Fruit fly (Drosophila melanogaster) whole organism, embryonic: Measurements from ENCODE around the gene Tep4.

Source experiments
- ATbp ChIP-seq: fragments of 200-800 bp; sonication (Bioruptor generic); optimal IDR thresholded peaks from 2 replicates; lab custom pipeline; 2017; ENCODE audit warnings: missing biosample characterization, mild to moderate bottlenecking, missing genetic modification characterization, missing genetic modification reagents
- Abd-B ChIP-seq: fragments of 200-800 bp; sonication (Bioruptor generic); optimal IDR thresholded peaks from 2 replicates; lab custom pipeline; 2018; ENCODE audit warnings: missing biosample characterization, mild to moderate bottlenecking, missing genetic modification characterization, moderate library complexity
- Awh ChIP-seq: fragments of 200-800 bp; sonication (Bioruptor generic); IDR thresholded peaks from 2 replicates; pipeline ENCODE4, ENCODE4 v1.3.6; 2022; ENCODE audit warnings: missing biosample characterization, missing genetic modification characterization
- B-H1 ChIP-seq: fragments of 200-800 bp; sonication (Bioruptor generic); IDR thresholded peaks from 3 replicates; pipeline ENCODE4 v1.3.6; 2022; ENCODE audit warnings: missing biosample characterization, missing genetic modification characterization
- BEAF-32 ChIP-seq: fragments of 200-800 bp; sonication (Bioruptor generic); optimal IDR thresholded peaks from 3 replicates; lab custom pipeline; 2017; ENCODE audit warnings: missing biosample characterization, missing genetic modification characterization, mild to moderate bottlenecking, moderate library complexity, missing genetic modification reagents
- CG10543 ChIP-seq: fragments of 200-800 bp; sonication (Bioruptor generic); optimal IDR thresholded peaks from 3 replicates; lab custom pipeline; 2017; ENCODE audit warnings: missing biosample characterization, mild to moderate bottlenecking, missing genetic modification characterization, moderate library complexity
- CG10565 ChIP-seq: fragments of 200-800 bp; sonication (Bioruptor generic); optimal IDR thresholded peaks from 3 replicates; lab custom pipeline; 2016; ENCODE audit warnings: missing biosample characterization, mild to moderate bottlenecking, missing genetic modification characterization
- CG11696 ChIP-seq: fragments of 200-800 bp; sonication (Bioruptor generic); IDR thresholded peaks from 2 replicates; pipeline ENCODE4 v1.3.6; 2022; ENCODE audit warnings: missing biosample characterization, missing genetic modification characterization
- CG13287 ChIP-seq: fragments of 200-800 bp; sonication (Bioruptor generic); IDR thresholded peaks from 2 replicates; pipeline ENCODE4 v1.3.6; 2022; ENCODE audit warnings: missing biosample characterization, missing genetic modification characterization; ENCODE audit not compliant: partially characterized antibody
- CG13894 ChIP-seq: fragments of 200-800 bp; sonication (Bioruptor generic); optimal IDR thresholded peaks from 3 replicates; lab custom pipeline; 2018; ENCODE audit warnings: missing biosample characterization, mild to moderate bottlenecking, missing genetic modification characterization, moderate library complexity
- CG15696 ChIP-seq: fragments of 200-800 bp; sonication (Bioruptor generic); optimal IDR thresholded peaks from 2 replicates; lab custom pipeline; 2019; ENCODE audit warnings: missing biosample characterization, mild to moderate bottlenecking, missing genetic modification characterization, moderate library complexity
- CG17359 ChIP-seq: fragments of 200-800 bp; sonication (Bioruptor generic); optimal IDR thresholded peaks from 3 replicates; lab custom pipeline; 2018; ENCODE audit warnings: missing biosample characterization, mild to moderate bottlenecking, missing genetic modification characterization, moderate library complexity
- CG2202 ChIP-seq: fragments of 200-800 bp; sonication (Bioruptor generic); optimal IDR thresholded peaks from 2 replicates; lab custom pipeline; 2018; ENCODE audit warnings: missing biosample characterization, mild to moderate bottlenecking, missing genetic modification characterization
- CG2889 ChIP-seq: fragments of 200-800 bp; sonication (Bioruptor generic); IDR thresholded peaks from 3 replicates; pipeline ENCODE4 v1.3.6; 2022; ENCODE audit warnings: missing biosample characterization, missing genetic modification characterization
- CG3995 ChIP-seq: fragments of 200-800 bp; sonication (Bioruptor generic); optimal IDR thresholded peaks from 3 replicates; lab custom pipeline; 2016; ENCODE audit warnings: missing biosample characterization, missing genetic modification characterization
- CG43689 ChIP-seq: fragments of 200-800 bp; sonication (Bioruptor generic); IDR thresholded peaks from 2 replicates; pipeline ENCODE4 v1.3.6; 2022; ENCODE audit warnings: missing biosample characterization, missing genetic modification characterization
- CG4424 ChIP-seq: fragments of 200-800 bp; sonication (Bioruptor generic); optimal IDR thresholded peaks from 3 replicates; lab custom pipeline; 2016; ENCODE audit warnings: missing biosample characterization, missing genetic modification characterization
- CG6683 ChIP-seq: fragments of 200-800 bp; sonication (Bioruptor generic); optimal IDR thresholded peaks from 2 replicates; lab custom pipeline; 2017; ENCODE audit warnings: missing biosample characterization, mild to moderate bottlenecking, missing genetic modification characterization, missing genetic modification reagents
- CG9437 ChIP-seq: fragments of 200-800 bp; sonication (Bioruptor generic); optimal IDR thresholded peaks from 2 replicates; lab custom pipeline; 2018; ENCODE audit warnings: missing biosample characterization, mild to moderate bottlenecking, missing genetic modification characterization
- CoRest ChIP-seq: fragments of 200-800 bp; sonication (Bioruptor generic); optimal IDR thresholded peaks from 3 replicates; lab custom pipeline; 2018; ENCODE audit warnings: missing biosample characterization, mild to moderate bottlenecking, missing genetic modification characterization, moderate library complexity
- Deaf1 ChIP-seq: fragments of 200-800 bp; optimal IDR thresholded peaks from 3 replicates; lab custom pipeline; 2019; ENCODE audit warnings: missing biosample characterization, mild to moderate bottlenecking, missing genetic modification characterization, moderate library complexity
- Doc3 ChIP-seq: fragments of 200-800 bp; sonication (Bioruptor generic); IDR thresholded peaks from 3 replicates; pipeline ENCODE4 v1.3.6; 2022; ENCODE audit warnings: missing biosample characterization, missing genetic modification characterization; ENCODE audit not compliant: partially characterized antibody
- Gug ChIP-seq: fragments of 200-800 bp; sonication (Bioruptor generic); IDR thresholded peaks from 4 replicates; pipeline ENCODE4 v1.3.6; 2022; ENCODE audit warnings: missing biosample characterization, missing genetic modification characterization
- Med ChIP-seq: fragments of 200-800 bp; sonication (Bioruptor generic); peaks from one replicate; lab custom pipeline; 2016; ENCODE audit warnings: missing biosample characterization, missing genetic modification characterization, mild to moderate bottlenecking, inconsistent platforms, moderate library complexity
- NC2β ChIP-seq: fragments of 200-800 bp; sonication (Bioruptor generic); optimal IDR thresholded peaks from 2 replicates; lab custom pipeline; 2016; ENCODE audit warnings: missing biosample characterization, missing genetic modification characterization
- NfI ChIP-seq: fragments of 200-800 bp; sonication (Bioruptor generic); optimal IDR thresholded peaks from 3 replicates; lab custom pipeline; 2018; ENCODE audit warnings: missing biosample characterization, mild to moderate bottlenecking, missing genetic modification characterization, moderate library complexity
- Pdp1 ChIP-seq, 2 experiments: fragments of 200-800 bp; sonication (Bioruptor generic); optimal IDR thresholded peaks; 3 replicates each; lab custom pipeline; 2016; ENCODE audit warnings: missing biosample characterization in 2 of 2, missing genetic modification characterization in 2 of 2, mild to moderate bottlenecking in 1 of 2, moderate library complexity in 1 of 2
- Trl ChIP-seq, 3 experiments: fragments of >200 bp in 2 of 3; fragments of 200-800 bp in 1 of 3; sonication (Bioruptor generic) in 1 of 3; optimal IDR thresholded peaks; 2 replicates in 1 of 3; 3 replicates in 2 of 3; lab custom pipeline; 2016 to 2017; ENCODE audit warnings: missing biosample characterization in 1 of 3, missing genetic modification characterization in 1 of 3
- Xrp1 ChIP-seq: fragments of 200-800 bp; sonication (Bioruptor generic); IDR thresholded peaks from 2 replicates; pipeline ENCODE4 v1.3.6; 2022; ENCODE audit warnings: missing biosample characterization, missing genetic modification characterization
- bbx ChIP-seq: fragments of 200-800 bp; sonication (Bioruptor generic); IDR thresholded peaks from 2 replicates; pipeline ENCODE4 v1.3.6; 2022; ENCODE audit warnings: missing biosample characterization, missing genetic modification characterization; ENCODE audit not compliant: partially characterized antibody
- br ChIP-seq: fragments of >200 bp; optimal IDR thresholded peaks from 2 replicates; lab custom pipeline; 2017
- bsh ChIP-seq, 2 experiments: fragments of 200-800 bp; sonication (Bioruptor generic); optimal IDR thresholded peaks; 2 replicates each; lab custom pipeline; 2017 to 2018; ENCODE audit warnings: mild to moderate bottlenecking in 2 of 2, missing biosample characterization in 2 of 2, missing genetic modification characterization in 2 of 2, moderate library complexity in 1 of 2
- crc ChIP-seq: fragments of 200-800 bp; sonication (Bioruptor generic); optimal IDR thresholded peaks from 2 replicates; lab custom pipeline; 2016; ENCODE audit warnings: missing biosample characterization, missing genetic modification characterization
- dmrt99B ChIP-seq: fragments of 200-800 bp; sonication (Bioruptor generic); optimal IDR thresholded peaks from 2 replicates; lab custom pipeline; 2018; ENCODE audit warnings: missing biosample characterization, mild to moderate bottlenecking, missing genetic modification characterization, moderate library complexity
- emc ChIP-seq: fragments of 200-800 bp; sonication (Bioruptor generic); optimal IDR thresholded peaks from 2 replicates; lab custom pipeline; 2016; ENCODE audit warnings: missing biosample characterization, missing genetic modification characterization
- gro ChIP-seq: fragments of 200-800 bp; sonication (Bioruptor generic); optimal IDR thresholded peaks from 2 replicates; lab custom pipeline; 2016; ENCODE audit warnings: missing biosample characterization, missing genetic modification characterization
- hbn ChIP-seq: fragments of 200-800 bp; sonication (Bioruptor generic); IDR thresholded peaks from 2 replicates; pipeline ENCODE4 v1.3.6; 2022; ENCODE audit warnings: missing biosample characterization, missing genetic modification characterization; ENCODE audit not compliant: partially characterized antibody
- hkb ChIP-seq, 2 experiments: fragments of 200-800 bp in 1 of 2; fragments of >200 bp in 1 of 2; sonication (Bioruptor generic) in 1 of 2; IDR thresholded peaks in 1 of 2; optimal IDR thresholded peaks in 1 of 2; 2 replicates each; pipeline versions ENCODE4 v1.3.6 to Lab custom; 2017 to 2022; ENCODE audit warnings: missing biosample characterization in 1 of 2, missing genetic modification characterization in 1 of 2
- insv ChIP-seq, 2 experiments: fragments of 200-800 bp; sonication (Bioruptor generic); optimal IDR thresholded peaks; 3 replicates each; lab custom pipeline; 2016 to 2018; ENCODE audit warnings: missing biosample characterization in 2 of 2, missing genetic modification characterization in 2 of 2
- mam ChIP-seq: fragments of 200-800 bp; sonication (Bioruptor generic); optimal IDR thresholded peaks from 3 replicates; lab custom pipeline; 2016; ENCODE audit warnings: missing biosample characterization, missing genetic modification characterization
- nmo ChIP-seq: fragments of 200-800 bp; sonication (Bioruptor generic); optimal IDR thresholded peaks from 2 replicates; lab custom pipeline; 2018; ENCODE audit warnings: missing biosample characterization, mild to moderate bottlenecking, missing genetic modification characterization, moderate library complexity
- repo ChIP-seq: fragments of 200-800 bp; sonication (Bioruptor generic); optimal IDR thresholded peaks from 2 replicates; lab custom pipeline; 2016; ENCODE audit warnings: missing biosample characterization, missing genetic modification characterization
- schlank ChIP-seq: fragments of 200-800 bp; sonication (Bioruptor generic); optimal IDR thresholded peaks from 2 replicates; lab custom pipeline; 2018; ENCODE audit warnings: missing biosample characterization, mild to moderate bottlenecking, missing genetic modification characterization
- sens ChIP-seq: fragments of 200-800 bp; sonication (Bioruptor generic); peaks from one replicate; lab custom pipeline; 2016; ENCODE audit warnings: missing biosample characterization, missing genetic modification characterization
- stwl ChIP-seq: fragments of 200-800 bp; sonication (Bioruptor generic); optimal IDR thresholded peaks from 3 replicates; lab custom pipeline; 2018; ENCODE audit warnings: missing biosample characterization, mild to moderate bottlenecking, missing genetic modification characterization, moderate library complexity
- tap ChIP-seq: fragments of 200-800 bp; optimal IDR thresholded peaks from 3 replicates; lab custom pipeline; 2019; ENCODE audit warnings: missing biosample characterization, mild to moderate bottlenecking, missing genetic modification characterization, moderate library complexity
- tgo ChIP-seq: fragments of 200-800 bp; sonication (Bioruptor generic); IDR thresholded peaks from 3 replicates; pipeline ENCODE4 v1.3.6; 2022; ENCODE audit warnings: missing biosample characterization, missing genetic modification characterization
- tna ChIP-seq: fragments of 200-800 bp; sonication (Bioruptor generic); IDR thresholded peaks from 2 replicates; pipeline ENCODE4 v1.3.6; 2022; ENCODE audit warnings: missing biosample characterization, missing genetic modification characterization; ENCODE audit not compliant: partially characterized antibody

The Tep4 gene

DNA sequence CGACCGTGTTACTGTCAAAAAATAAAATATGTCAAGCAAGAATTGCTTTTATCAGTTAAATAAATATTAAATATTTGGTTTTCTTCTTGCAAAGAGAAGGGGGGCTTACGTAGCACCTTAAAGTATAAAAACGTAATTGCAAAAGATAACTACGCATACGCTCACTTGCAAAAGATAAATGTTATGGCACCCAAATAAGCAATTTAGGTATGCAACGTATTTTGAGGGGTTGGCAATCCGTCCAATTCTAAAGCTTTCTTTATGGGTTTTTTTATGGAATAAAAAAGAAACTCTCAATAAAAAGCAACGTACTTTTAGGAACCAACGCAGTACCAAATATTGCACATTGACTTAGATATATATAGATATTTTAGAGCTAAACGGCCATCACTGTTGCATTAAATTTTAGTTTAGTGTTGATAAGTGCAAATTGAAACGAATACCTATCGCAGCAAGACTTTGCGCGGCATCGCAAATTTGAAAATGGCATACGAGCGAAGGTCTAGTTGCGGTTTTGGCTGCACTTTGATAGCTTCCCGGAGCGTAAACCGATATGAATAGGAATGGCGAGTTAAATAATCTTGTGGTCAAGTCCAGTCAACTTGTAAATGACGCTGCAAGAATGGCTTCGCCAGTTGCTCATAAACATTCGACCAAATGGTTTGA, 17.1 kb downstream of the Tep4 start, which contains the start of gene CG13077:
TSS of gene CG13077 (plus strand) at position 631 of the 666 bp plus-strand sequence.
- peak; percentile 74; the same call in 1 of the 2 replicates for TF ChIP-seq hbn
- no peak for TF ChIP-seq tap (tag; lab: Kevin White, UChicago)
- no peak for TF ChIP-seq CG43689 (GFP tag; lab: Robert Waterston, UW)
- TF ChIP-seq CG13287: peak; percentile 68
- TF ChIP-seq CG15696: no peak
- no peak for TF ChIP-seq CG11696
- TF ChIP-seq CG10543 (GFP tag; lab: Kevin White, UChicago): no peak
- TF ChIP-seq CG3995: no peak
- peak; percentile 64 for TF ChIP-seq Med (GFP tag; lab: Kevin White, UChicago)
- TF ChIP-seq CG13894 (tag; lab: Kevin White, UChicago): no peak
- no peak for TF ChIP-seq Xrp1 (GFP tag; lab: Robert Waterston, UW)
- no peak for TF ChIP-seq CG10565 (GFP tag; lab: Kevin White, UChicago)
- no peak for TF ChIP-seq ATbp (GFP tag; lab: Kevin White, UChicago)
- no peak for TF ChIP-seq tna
- no peak for TF ChIP-seq dmrt99B (tag; lab: Kevin White, UChicago)
- TF ChIP-seq gro (GFP tag; lab: Kevin White, UChicago): no peak
- TF ChIP-seq Pdp1 (GFP tag; optimal IDR thresholded peaks at IDR 0.05; lab: Kevin White, UChicago): no peak
- TF ChIP-seq crc (GFP tag; lab: Kevin White, UChicago): no peak
- no peak for TF ChIP-seq Gug
- no peak for TF ChIP-seq mam (GFP tag; lab: Kevin White, UChicago)
- no peak for TF ChIP-seq Trl (optimal IDR thresholded peaks at IDR 0.05; lab: Kevin White, UChicago)
- no peak for TF ChIP-seq Trl (GFP tag; optimal IDR thresholded peaks at IDR 0.05; lab: Kevin White, UChicago)
- no peak for TF ChIP-seq Deaf1 (tag; lab: Kevin White, UChicago)
- no peak for TF ChIP-seq schlank (tag; lab: Kevin White, UChicago)
- no peak for TF ChIP-seq repo (GFP tag; lab: Kevin White, UChicago)
- TF ChIP-seq stwl (tag; lab: Kevin White, UChicago): peak; percentile 99
- TF ChIP-seq bsh (GFP tag; optimal IDR thresholded peaks at IDR 0.05; lab: Kevin White, UChicago): no peak
- TF ChIP-seq hkb (optimal IDR thresholded peaks at IDR 0.05; lab: Kevin White, UChicago): no peak
- TF ChIP-seq hkb (GFP tag; IDR thresholded peaks at IDR 0.05; lab: Robert Waterston, UW): no peak
- TF ChIP-seq sens (GFP tag; lab: Kevin White, UChicago): peak; percentile 62
- no peak for TF ChIP-seq insv (GFP tag; optimal IDR thresholded peaks at IDR 0.05; lab: Kevin White, UChicago)
- TF ChIP-seq emc (GFP tag; lab: Kevin White, UChicago): no peak
- TF ChIP-seq br (lab: Kevin White, UChicago): no peak
- TF ChIP-seq CG6683: no peak
- peak; percentile 76; the same call in 2 of the 3 replicates for TF ChIP-seq Doc3 (GFP tag; lab: Robert Waterston, UW)
- no peak for TF ChIP-seq CG2202 (tag; lab: Kevin White, UChicago)
- TF ChIP-seq CG9437 (GFP tag; lab: Kevin White, UChicago): peak; percentile 98
- TF ChIP-seq CG17359 (tag; lab: Kevin White, UChicago): no peak
- TF ChIP-seq Awh: no peak
- peak; percentile 2 for TF ChIP-seq Abd-B (GFP tag; lab: Kevin White, UChicago)
- no peak for TF ChIP-seq NC2β (GFP tag; lab: Kevin White, UChicago)
- TF ChIP-seq bbx: peak; percentile 70; the same call in 1 of the 2 replicates
- peak; percentile 43 for TF ChIP-seq BEAF-32
- TF ChIP-seq CoRest (tag; lab: Kevin White, UChicago): no peak
- no peak for TF ChIP-seq tgo (GFP tag; lab: Robert Waterston, UW)
- no peak for TF ChIP-seq CG2889 (GFP tag; lab: Robert Waterston, UW)
- TF ChIP-seq CG4424 (GFP tag; lab: Kevin White, UChicago): no peak
- no peak for TF ChIP-seq B-H1 (GFP tag; lab: Robert Waterston, UW)
- no peak for TF ChIP-seq NfI (GFP tag; lab: Kevin White, UChicago)
- peak; percentile 7 for TF ChIP-seq nmo (GFP tag; lab: Kevin White, UChicago)
